Fruit fly (Drosophila melanogaster) whole organism, embryonic: ENCODE results near the gene Hrd3.

ENCODE experiments used
- Antp ChIP-seq: fragments of 200-800 bp; sonication (Bioruptor generic); optimal IDR thresholded peaks from 3 replicates; lab custom pipeline; 2016; ENCODE audit warnings: missing biosample characterization, missing genetic modification characterization
- C15 ChIP-seq: fragments of 200-800 bp; sonication (Bioruptor generic); IDR thresholded peaks from 3 replicates; pipeline ENCODE4 v1.3.6; 2022; ENCODE audit warnings: missing biosample characterization, missing genetic modification characterization
- CG10431 ChIP-seq: fragments of 200-800 bp; sonication (Bioruptor generic); optimal IDR thresholded peaks from 3 replicates; lab custom pipeline; 2018; ENCODE audit warnings: missing biosample characterization, mild to moderate bottlenecking, missing genetic modification characterization
- CG10959 ChIP-seq: fragments of 200-800 bp; sonication (Bioruptor generic); IDR thresholded peaks from 2 replicates; pipeline ENCODE4 v1.3.6; 2022; ENCODE audit warnings: missing biosample characterization, missing genetic modification characterization
- CG11696 ChIP-seq: fragments of 200-800 bp; sonication (Bioruptor generic); IDR thresholded peaks from 2 replicates; pipeline ENCODE4 v1.3.6; 2022; ENCODE audit warnings: missing biosample characterization, missing genetic modification characterization
- CG12744 ChIP-seq: fragments of 200-800 bp; sonication (Bioruptor generic); optimal IDR thresholded peaks from 2 replicates; lab custom pipeline; 2016; ENCODE audit warnings: missing biosample characterization, missing genetic modification characterization
- CG12942 ChIP-seq: fragments of 200-800 bp; sonication (Bioruptor generic); optimal IDR thresholded peaks from 3 replicates; lab custom pipeline; 2016; ENCODE audit warnings: missing biosample characterization, missing genetic modification characterization
- CG13123 ChIP-seq: fragments of 200-800 bp; sonication (Bioruptor generic); optimal IDR thresholded peaks from 2 replicates; lab custom pipeline; 2016; ENCODE audit warnings: missing biosample characterization, missing genetic modification characterization
- CG1529 ChIP-seq: fragments of 200-800 bp; sonication (Bioruptor generic); optimal IDR thresholded peaks from 3 replicates; lab custom pipeline; 2018; ENCODE audit warnings: missing biosample characterization, missing genetic modification characterization
- CG1602 ChIP-seq: fragments of 200-800 bp; sonication (Bioruptor generic); optimal IDR thresholded peaks from 3 replicates; lab custom pipeline; 2016; ENCODE audit warnings: missing biosample characterization, missing genetic modification characterization
- CG17328 ChIP-seq: fragments of 200-800 bp; sonication (Bioruptor generic); IDR thresholded peaks from 2 replicates; pipeline ENCODE4 v1.3.6; 2022; ENCODE audit warnings: missing biosample characterization, missing genetic modification characterization
- CG17802 ChIP-seq: fragments of 200-800 bp; sonication (Bioruptor generic); optimal IDR thresholded peaks from 2 replicates; lab custom pipeline; 2018; ENCODE audit warnings: missing biosample characterization, mild to moderate bottlenecking, missing genetic modification characterization, moderate library complexity
- CG17829 ChIP-seq: fragments of 200-800 bp; optimal IDR thresholded peaks from 2 replicates; lab custom pipeline; 2019; ENCODE audit warnings: missing biosample characterization, mild to moderate bottlenecking, missing genetic modification characterization, moderate library complexity
- CG2199 ChIP-seq: fragments of 200-800 bp; sonication (Bioruptor generic); IDR thresholded peaks from 3 replicates; pipeline ENCODE4 v1.3.6; 2022; ENCODE audit warnings: missing biosample characterization, missing genetic modification characterization
- CG2678 ChIP-seq: fragments of 200-800 bp; sonication (Bioruptor generic); optimal IDR thresholded peaks from 3 replicates; lab custom pipeline; 2019; ENCODE audit warnings: missing biosample characterization, mild to moderate bottlenecking, missing genetic modification characterization, moderate library complexity
- CG2712 ChIP-seq: fragments of 200-800 bp; optimal IDR thresholded peaks from 3 replicates; lab custom pipeline; 2019; ENCODE audit warnings: missing biosample characterization, mild to moderate bottlenecking, missing genetic modification characterization, moderate library complexity
- CG4360 ChIP-seq: fragments of 200-800 bp; sonication (Bioruptor generic); IDR thresholded peaks from 2 replicates; pipeline ENCODE4 v1.3.6; 2022; ENCODE audit warnings: missing biosample characterization, missing genetic modification characterization
- CG6175 ChIP-seq: fragments of 200-800 bp; sonication (Bioruptor generic); IDR thresholded peaks from 3 replicates; pipeline ENCODE4 v1.3.6; 2022; ENCODE audit warnings: missing biosample characterization, missing genetic modification characterization
- CG7357 ChIP-seq: fragments of 200-800 bp; sonication (Bioruptor generic); IDR thresholded peaks from 3 replicates; pipeline ENCODE4 v1.3.6; 2022; ENCODE audit warnings: missing biosample characterization, missing genetic modification characterization
- CG7372 ChIP-seq: fragments of 200-800 bp; sonication (Bioruptor generic); IDR thresholded peaks from 2 replicates; pipeline ENCODE4 v1.3.6; 2022; ENCODE audit warnings: missing biosample characterization, missing genetic modification characterization
- CG8359 ChIP-seq: fragments of 200-800 bp; sonication (Bioruptor generic); optimal IDR thresholded peaks from 2 replicates; lab custom pipeline; 2017; ENCODE audit warnings: missing biosample characterization, mild to moderate bottlenecking, missing genetic modification characterization, borderline replicate concordance
- CG9437 ChIP-seq: fragments of 200-800 bp; sonication (Bioruptor generic); optimal IDR thresholded peaks from 2 replicates; lab custom pipeline; 2018; ENCODE audit warnings: missing biosample characterization, mild to moderate bottlenecking, missing genetic modification characterization
- CG9876 ChIP-seq: fragments of 200-800 bp; sonication (Bioruptor generic); optimal IDR thresholded peaks from 2 replicates; lab custom pipeline; 2016; ENCODE audit warnings: missing biosample characterization, missing genetic modification characterization
- D19A ChIP-seq: fragments of 200-800 bp; optimal IDR thresholded peaks from 3 replicates; lab custom pipeline; 2019; ENCODE audit warnings: missing biosample characterization, mild to moderate bottlenecking, missing genetic modification characterization, moderate library complexity
- Dip2 ChIP-seq: fragments of 200-800 bp; sonication (Bioruptor generic); IDR thresholded peaks from 2 replicates; pipeline ENCODE4 v1.3.6; 2022; ENCODE audit warnings: missing biosample characterization, missing genetic modification characterization
- Doc2 ChIP-seq: fragments of 200-800 bp; sonication (Bioruptor generic); IDR thresholded peaks from 2 replicates; pipeline ENCODE4 v1.3.6; 2022; ENCODE audit warnings: missing biosample characterization, missing genetic modification characterization
- Doc3 ChIP-seq: fragments of 200-800 bp; sonication (Bioruptor generic); IDR thresholded peaks from 3 replicates; pipeline ENCODE4 v1.3.6; 2022; ENCODE audit warnings: missing biosample characterization, missing genetic modification characterization; ENCODE audit not compliant: partially characterized antibody
- Drgx ChIP-seq: fragments of 200-800 bp; sonication (Bioruptor generic); IDR thresholded peaks from 2 replicates; pipeline ENCODE4 v1.3.6; 2022; ENCODE audit warnings: missing biosample characterization, missing genetic modification characterization
- E2f1 ChIP-seq: fragments of 200-800 bp; sonication (Bioruptor generic); IDR thresholded peaks from 2 replicates; pipeline ENCODE4 v1.3.6; 2022; ENCODE audit warnings: missing biosample characterization, missing genetic modification characterization
- E2f2 ChIP-seq: fragments of 200-800 bp; sonication (Bioruptor generic); IDR thresholded peaks from 2 replicates; pipeline ENCODE4 v1.3.6; 2022; ENCODE audit warnings: missing biosample characterization, missing genetic modification characterization
- HHEX ChIP-seq: fragments of 200-800 bp; sonication (Bioruptor generic); optimal IDR thresholded peaks from 3 replicates; lab custom pipeline; 2017; ENCODE audit warnings: missing biosample characterization, mild to moderate bottlenecking, missing genetic modification characterization, missing genetic modification reagents
- HLHmδ ChIP-seq: fragments of 200-800 bp; sonication (Bioruptor generic); optimal IDR thresholded peaks from 2 replicates; lab custom pipeline; 2018; ENCODE audit warnings: missing biosample characterization, mild to moderate bottlenecking, missing genetic modification characterization, moderate library complexity
- Hr51 ChIP-seq, 2 experiments: fragments of 200-800 bp; sonication (Bioruptor generic); optimal IDR thresholded peaks; 2 replicates in 1 of 2; 3 replicates in 1 of 2; lab custom pipeline; 2016 to 2018; ENCODE audit warnings: missing biosample characterization in 2 of 2, missing genetic modification characterization in 2 of 2, mild to moderate bottlenecking in 1 of 2, moderate library complexity in 1 of 2
- NfI ChIP-seq: fragments of 200-800 bp; sonication (Bioruptor generic); optimal IDR thresholded peaks from 3 replicates; lab custom pipeline; 2018; ENCODE audit warnings: missing biosample characterization, mild to moderate bottlenecking, missing genetic modification characterization, moderate library complexity
- Tbp ChIP-seq: fragments of >200 bp; optimal IDR thresholded peaks from 2 replicates; lab custom pipeline; 2018; ENCODE audit warnings: missing biosample characterization, missing genetic modification characterization
- Xbp1 ChIP-seq: fragments of 200-800 bp; sonication (Bioruptor generic); optimal IDR thresholded peaks from 3 replicates; lab custom pipeline; 2016; ENCODE audit warnings: missing biosample characterization, mild to moderate bottlenecking, missing genetic modification characterization
- bigmax ChIP-seq: fragments of 200-800 bp; sonication (Bioruptor generic); optimal IDR thresholded peaks from 2 replicates; lab custom pipeline; 2018; ENCODE audit warnings: missing biosample characterization, mild to moderate bottlenecking, missing genetic modification characterization
- cato ChIP-seq: fragments of 200-800 bp; sonication (Bioruptor generic); optimal IDR thresholded peaks from 2 replicates; lab custom pipeline; 2016; ENCODE audit warnings: missing biosample characterization, missing genetic modification characterization, borderline replicate concordance
- cg ChIP-seq: fragments of 200-800 bp; sonication (Bioruptor generic); optimal IDR thresholded peaks from 3 replicates; lab custom pipeline; 2019; ENCODE audit warnings: missing biosample characterization, mild to moderate bottlenecking, missing genetic modification characterization, moderate library complexity
- crc ChIP-seq: fragments of 200-800 bp; sonication (Bioruptor generic); optimal IDR thresholded peaks from 2 replicates; lab custom pipeline; 2016; ENCODE audit warnings: missing biosample characterization, missing genetic modification characterization
- eve ChIP-seq, 2 experiments: fragments of >200 bp; optimal IDR thresholded peaks; 2 replicates each; lab custom pipeline; 2017; ENCODE audit warnings: missing biosample characterization in 2 of 2, missing genetic modification characterization in 2 of 2
- exex ChIP-seq: fragments of 200-800 bp; sonication (Bioruptor generic); optimal IDR thresholded peaks from 4 replicates; lab custom pipeline; 2018; ENCODE audit warnings: missing biosample characterization, mild to moderate bottlenecking, missing genetic modification characterization, moderate library complexity
- fd102C ChIP-seq: fragments of 200-800 bp; sonication (Bioruptor generic); optimal IDR thresholded peaks from 2 replicates; lab custom pipeline; 2018; ENCODE audit warnings: missing biosample characterization, mild to moderate bottlenecking, missing genetic modification characterization, moderate library complexity
- gem ChIP-seq: fragments of 200-800 bp; sonication (Bioruptor generic); optimal IDR thresholded peaks from 2 replicates; lab custom pipeline; 2019; ENCODE audit warnings: missing biosample characterization, mild to moderate bottlenecking, missing genetic modification characterization, moderate library complexity
- h ChIP-seq: fragments of >200 bp; optimal IDR thresholded peaks from 2 replicates; lab custom pipeline; 2017
- ham ChIP-seq: fragments of 200-800 bp; sonication (Bioruptor generic); IDR thresholded peaks from 2 replicates; pipeline ENCODE4 v1.3.6; 2022; ENCODE audit warnings: missing biosample characterization, missing genetic modification characterization
- mirr ChIP-seq: fragments of 200-800 bp; sonication (Bioruptor generic); optimal IDR thresholded peaks from 3 replicates; lab custom pipeline; 2018; ENCODE audit warnings: missing biosample characterization, mild to moderate bottlenecking, missing genetic modification characterization
- onecut ChIP-seq: fragments of 200-800 bp; sonication (Bioruptor generic); IDR thresholded peaks from 2 replicates; pipeline ENCODE4 v1.3.6; 2022; ENCODE audit warnings: missing biosample characterization, missing genetic modification characterization
- slbo ChIP-seq: fragments of 200-800 bp; sonication (Bioruptor generic); IDR thresholded peaks from 2 replicates; pipeline ENCODE4 v1.3.6; 2022; ENCODE audit warnings: missing biosample characterization, missing genetic modification characterization
- tgo ChIP-seq: fragments of 200-800 bp; sonication (Bioruptor generic); IDR thresholded peaks from 3 replicates; pipeline ENCODE4 v1.3.6; 2022; ENCODE audit warnings: missing biosample characterization, missing genetic modification characterization
- tx ChIP-seq: fragments of 200-800 bp; sonication (Bioruptor generic); optimal IDR thresholded peaks from 2 replicates; lab custom pipeline; 2016; ENCODE audit warnings: missing biosample characterization, missing genetic modification characterization

Hrd3 gene

dm6 chr3R:23709508-23710208 lies 48.7 kb downstream of the Hrd3 start, which contains the start of gene CG10301 (continued):
- TF ChIP-seq NfI (GFP tag; lab: Kevin White, UChicago) = peak; percentile 13
- peak; percentile 66 for TF ChIP-seq CG1602
- TF ChIP-seq E2f1 (GFP tag; lab: Robert Waterston, UW) = peak; percentile 60
- TF ChIP-seq cg = no peak
- peak; percentile 61 for TF ChIP-seq Xbp1 (GFP tag; lab: Kevin White, UChicago)
- peak; percentile 76 for TF ChIP-seq fd102C (GFP tag; lab: Kevin White, UChicago)
- TF ChIP-seq HLHmδ (GFP tag; lab: Kevin White, UChicago) = no peak
- no peak for TF ChIP-seq crc
- no peak for TF ChIP-seq C15 (GFP tag; lab: Robert Waterston, UW)
- no peak for TF ChIP-seq Tbp (GFP tag; lab: Kevin White, UChicago)
- TF ChIP-seq Hr51 (GFP tag; optimal IDR thresholded peaks at IDR 0.05; lab: Kevin White, UChicago) = peak; percentile 1 to 53
- no peak for TF ChIP-seq h (lab: Kevin White, UChicago)
- TF ChIP-seq CG6175 (GFP tag; lab: Robert Waterston, UW) = no peak
- peak; percentile 81 for TF ChIP-seq CG17328 (GFP tag; lab: Robert Waterston, UW)
- TF ChIP-seq CG8359 (GFP tag; lab: Kevin White, UChicago) = peak; percentile 14
- peak; percentile 58 for TF ChIP-seq CG1529 (GFP tag; lab: Kevin White, UChicago)
- TF ChIP-seq Doc3 (GFP tag; lab: Robert Waterston, UW) = no peak
- no peak for TF ChIP-seq CG4360 (GFP tag; lab: Robert Waterston, UW)
- no peak for TF ChIP-seq Doc2 (GFP tag; lab: Robert Waterston, UW)
- TF ChIP-seq bigmax (GFP tag; lab: Kevin White, UChicago) = no peak
- no peak for TF ChIP-seq CG7372 (GFP tag; lab: Robert Waterston, UW)
- TF ChIP-seq HHEX (GFP tag; lab: Kevin White, UChicago) = peak; percentile 12
- peak; percentile 63 to 67 for TF ChIP-seq eve (GFP tag; optimal IDR thresholded peaks at IDR 0.05; lab: Kevin White, UChicago)
- peak; percentile 35 for TF ChIP-seq CG17802 (tag; lab: Kevin White, UChicago)
- no peak for TF ChIP-seq CG2199 (GFP tag; lab: Robert Waterston, UW)
- peak; percentile 26; the same call in 1 of the 3 replicates for TF ChIP-seq tgo (GFP tag; lab: Robert Waterston, UW)
- no peak for TF ChIP-seq mirr (GFP tag; lab: Kevin White, UChicago)
- no peak for TF ChIP-seq Drgx (GFP tag; lab: Robert Waterston, UW)
- TF ChIP-seq CG2712 (tag; lab: Kevin White, UChicago) = peak; percentile 77
- TF ChIP-seq CG11696 (GFP tag; lab: Robert Waterston, UW) = no peak
- peak; percentile 67 for TF ChIP-seq D19A (tag; lab: Kevin White, UChicago)
- TF ChIP-seq CG9437 = peak; percentile 12
- TF ChIP-seq CG10959 (GFP tag; lab: Robert Waterston, UW) = peak; percentile 76
- TF ChIP-seq CG12942 (GFP tag; lab: Kevin White, UChicago) = peak; percentile 39
- TF ChIP-seq slbo (GFP tag; lab: Robert Waterston, UW) = peak; percentile 27; the same call in 1 of the 2 replicates
- TF ChIP-seq CG12744 (GFP tag; lab: Kevin White, UChicago) = no peak
- TF ChIP-seq Antp (GFP tag; lab: Kevin White, UChicago) = no peak
- TF ChIP-seq CG10431 (GFP tag; lab: Kevin White, UChicago) = no peak
- no peak for TF ChIP-seq tx (GFP tag; lab: Kevin White, UChicago)
- 0 out of 3 replicates have a peak, but pooled peaks have one; percentile 31 for TF ChIP-seq CG7357
- TF ChIP-seq CG17829 (tag; lab: Kevin White, UChicago) = peak; percentile 74
- no peak for TF ChIP-seq CG9876 (GFP tag; lab: Kevin White, UChicago)
- no peak for TF ChIP-seq Dip2 (GFP tag; lab: Robert Waterston, UW)
- TF ChIP-seq ham (GFP tag; lab: Robert Waterston, UW) = no peak
- TF ChIP-seq gem (tag; lab: Kevin White, UChicago) = peak; percentile 76
- TF ChIP-seq E2f2 (GFP tag; lab: Robert Waterston, UW) = peak; percentile 34; the same call in 1 of the 2 replicates
- peak; percentile 51 for TF ChIP-seq CG2678 (tag; lab: Kevin White, UChicago)
- TF ChIP-seq exex (tag; lab: Kevin White, UChicago) = no peak
- TF ChIP-seq cato (GFP tag; lab: Kevin White, UChicago) = peak; percentile 40
- no peak for TF ChIP-seq CG13123
- peak; percentile 50; the same call in 1 of the 2 replicates for TF ChIP-seq onecut (GFP tag; lab: Robert Waterston, UW)
